Fruit fly (Drosophila melanogaster) whole organism, embryonic: ENCODE measurements around the gene CG3556.
A peak's percentile ranks its signal among the peaks of the same experiment; 100 is the strongest.

Source experiments
- Ada2b ChIP-seq: fragments of 200-800 bp; sonication (Bioruptor generic); IDR thresholded peaks from 2 replicates; pipeline ENCODE4 v1.3.6; 2022; ENCODE audit warnings: missing biosample characterization, missing genetic modification characterization
- CG12104 ChIP-seq: fragments of 200-800 bp; sonication (Bioruptor generic); optimal IDR thresholded peaks from 3 replicates; lab custom pipeline; 2016; ENCODE audit warnings: missing biosample characterization, missing genetic modification characterization
- CG12219 ChIP-seq: fragments of 200-800 bp; sonication (Bioruptor generic); optimal IDR thresholded peaks from 3 replicates; lab custom pipeline; 2018; ENCODE audit warnings: missing biosample characterization, mild to moderate bottlenecking, missing genetic modification characterization
- CG12236 ChIP-seq: fragments of 200-800 bp; sonication (Bioruptor generic); optimal IDR thresholded peaks from 2 replicates; lab custom pipeline; 2016; ENCODE audit warnings: missing biosample characterization, missing genetic modification characterization
- CG13624 ChIP-seq: fragments of 200-800 bp; sonication (Bioruptor generic); optimal IDR thresholded peaks from 2 replicates; lab custom pipeline; 2016; ENCODE audit warnings: missing biosample characterization, missing genetic modification characterization
- CG1603 ChIP-seq: fragments of 200-800 bp; sonication (Bioruptor generic); optimal IDR thresholded peaks from 2 replicates; lab custom pipeline; 2019; ENCODE audit warnings: missing biosample characterization, mild to moderate bottlenecking, missing genetic modification characterization, moderate library complexity
- CG2202 ChIP-seq: fragments of 200-800 bp; sonication (Bioruptor generic); optimal IDR thresholded peaks from 2 replicates; lab custom pipeline; 2018; ENCODE audit warnings: missing biosample characterization, mild to moderate bottlenecking, missing genetic modification characterization
- CG3065 ChIP-seq: fragments of 200-800 bp; sonication (Bioruptor generic); optimal IDR thresholded peaks from 2 replicates; lab custom pipeline; 2016; ENCODE audit warnings: missing biosample characterization, missing genetic modification characterization
- CG3163 ChIP-seq: fragments of 200-800 bp; sonication (Bioruptor generic); optimal IDR thresholded peaks from 3 replicates; lab custom pipeline; 2016; ENCODE audit warnings: missing biosample characterization, missing genetic modification characterization
- CG43689 ChIP-seq: fragments of 200-800 bp; sonication (Bioruptor generic); IDR thresholded peaks from 2 replicates; pipeline ENCODE4 v1.3.6; 2022; ENCODE audit warnings: missing biosample characterization, missing genetic modification characterization
- CG5953 ChIP-seq: fragments of 200-800 bp; sonication (Bioruptor generic); IDR thresholded peaks from 2 replicates; pipeline ENCODE4 v1.3.6; 2022; ENCODE audit warnings: missing biosample characterization, missing genetic modification characterization
- CG6254 ChIP-seq: fragments of 200-800 bp; sonication (Bioruptor generic); optimal IDR thresholded peaks from 3 replicates; lab custom pipeline; 2017; ENCODE audit warnings: mild to moderate bottlenecking, missing biosample characterization, missing genetic modification reagents, missing genetic modification characterization
- CG7372 ChIP-seq: fragments of 200-800 bp; sonication (Bioruptor generic); IDR thresholded peaks from 2 replicates; pipeline ENCODE4 v1.3.6; 2022; ENCODE audit warnings: missing biosample characterization, missing genetic modification characterization
- CG7987 ChIP-seq: fragments of 200-800 bp; sonication (Bioruptor generic); optimal IDR thresholded peaks from 2 replicates; lab custom pipeline; 2018; ENCODE audit warnings: missing biosample characterization, mild to moderate bottlenecking, missing genetic modification characterization, moderate library complexity
- CG8944 ChIP-seq: fragments of 200-800 bp; sonication (Bioruptor generic); optimal IDR thresholded peaks from 3 replicates; lab custom pipeline; 2016; ENCODE audit warnings: missing biosample characterization, missing genetic modification characterization
- Camta ChIP-seq: fragments of 200-800 bp; sonication (Bioruptor generic); optimal IDR thresholded peaks from 2 replicates; lab custom pipeline; 2016; ENCODE audit warnings: missing biosample characterization, missing genetic modification characterization
- Chrac-16 ChIP-seq: fragments of 200-800 bp; sonication (Bioruptor generic); optimal IDR thresholded peaks from 3 replicates; lab custom pipeline; 2016; ENCODE audit warnings: missing biosample characterization, missing genetic modification characterization
- D19A ChIP-seq: fragments of 200-800 bp; optimal IDR thresholded peaks from 3 replicates; lab custom pipeline; 2019; ENCODE audit warnings: missing biosample characterization, mild to moderate bottlenecking, missing genetic modification characterization, moderate library complexity
- Dek ChIP-seq: fragments of 200-800 bp; sonication (Bioruptor generic); optimal IDR thresholded peaks from 3 replicates; lab custom pipeline; 2019; ENCODE audit warnings: missing biosample characterization, mild to moderate bottlenecking, missing genetic modification characterization, moderate library complexity
- E2f1 ChIP-seq: fragments of 200-800 bp; sonication (Bioruptor generic); IDR thresholded peaks from 2 replicates; pipeline ENCODE4 v1.3.6; 2022; ENCODE audit warnings: missing biosample characterization, missing genetic modification characterization
- HLH54F ChIP-seq: fragments of 200-800 bp; sonication (Bioruptor generic); optimal IDR thresholded peaks from 3 replicates; lab custom pipeline; 2016; ENCODE audit warnings: missing biosample characterization, missing genetic modification characterization
- HLHmδ ChIP-seq: fragments of 200-800 bp; sonication (Bioruptor generic); optimal IDR thresholded peaks from 2 replicates; lab custom pipeline; 2018; ENCODE audit warnings: missing biosample characterization, mild to moderate bottlenecking, missing genetic modification characterization, moderate library complexity
- Mrtf ChIP-seq: fragments of 200-800 bp; sonication (Bioruptor generic); IDR thresholded peaks from 3 replicates; pipeline ENCODE4 v1.3.6; 2022; ENCODE audit warnings: missing biosample characterization, missing genetic modification characterization
- Side ChIP-seq: fragments of 200-800 bp; sonication (Bioruptor generic); optimal IDR thresholded peaks from 2 replicates; lab custom pipeline; 2016; ENCODE audit warnings: missing biosample characterization, missing genetic modification characterization
- Six4 ChIP-seq: fragments of 200-800 bp; sonication (Bioruptor generic); optimal IDR thresholded peaks from 2 replicates; lab custom pipeline; 2016; ENCODE audit warnings: missing biosample characterization, missing genetic modification characterization
- Sox100B ChIP-seq: fragments of 200-800 bp; sonication (Bioruptor generic); optimal IDR thresholded peaks from 3 replicates; lab custom pipeline; 2018; ENCODE audit warnings: missing biosample characterization, mild to moderate bottlenecking, missing genetic modification characterization
- Vsx1 ChIP-seq: fragments of 200-800 bp; sonication (Bioruptor generic); optimal IDR thresholded peaks from 2 replicates; lab custom pipeline; 2017; ENCODE audit warnings: missing biosample characterization, mild to moderate bottlenecking, missing genetic modification characterization, missing genetic modification reagents
- Xrp1 ChIP-seq: fragments of 200-800 bp; sonication (Bioruptor generic); IDR thresholded peaks from 2 replicates; pipeline ENCODE4 v1.3.6; 2022; ENCODE audit warnings: missing biosample characterization, missing genetic modification characterization
- amos ChIP-seq: fragments of 200-800 bp; sonication (Bioruptor generic); IDR thresholded peaks from 2 replicates; pipeline ENCODE4 v1.3.6; 2022; ENCODE audit warnings: missing biosample characterization, missing genetic modification characterization; ENCODE audit not compliant: partially characterized antibody
- cg ChIP-seq: fragments of 200-800 bp; sonication (Bioruptor generic); optimal IDR thresholded peaks from 3 replicates; lab custom pipeline; 2019; ENCODE audit warnings: missing biosample characterization, mild to moderate bottlenecking, missing genetic modification characterization, moderate library complexity
- chif ChIP-seq, 2 experiments: fragments of 200-800 bp; sonication (Bioruptor generic); optimal IDR thresholded peaks; 3 replicates each; lab custom pipeline; 2016; ENCODE audit warnings: missing biosample characterization in 2 of 2, missing genetic modification characterization in 2 of 2
- dan ChIP-seq: fragments of 200-800 bp; sonication (Bioruptor generic); IDR thresholded peaks from 2 replicates; pipeline ENCODE4 v1.3.6; 2022; ENCODE audit warnings: missing biosample characterization, missing genetic modification characterization
- dimm ChIP-seq: fragments of 200-800 bp; sonication (Bioruptor generic); IDR thresholded peaks from 2 replicates; pipeline ENCODE4 v1.3.6; 2022; ENCODE audit warnings: missing biosample characterization, missing genetic modification characterization
- dmrt99B ChIP-seq: fragments of 200-800 bp; sonication (Bioruptor generic); optimal IDR thresholded peaks from 2 replicates; lab custom pipeline; 2018; ENCODE audit warnings: missing biosample characterization, mild to moderate bottlenecking, missing genetic modification characterization, moderate library complexity
- fru ChIP-seq: fragments of >200 bp; optimal IDR thresholded peaks from 2 replicates; lab custom pipeline; 2017
- insv ChIP-seq, 2 experiments: fragments of 200-800 bp; sonication (Bioruptor generic); optimal IDR thresholded peaks; 3 replicates each; lab custom pipeline; 2016 to 2018; ENCODE audit warnings: missing biosample characterization in 2 of 2, missing genetic modification characterization in 2 of 2
- jumu ChIP-seq: fragments of 200-800 bp; sonication (Bioruptor generic); optimal IDR thresholded peaks from 3 replicates; lab custom pipeline; 2016; ENCODE audit warnings: missing biosample characterization, missing genetic modification characterization
- kah ChIP-seq: fragments of 200-800 bp; sonication (Bioruptor generic); optimal IDR thresholded peaks from 2 replicates; lab custom pipeline; 2018; ENCODE audit warnings: missing biosample characterization, mild to moderate bottlenecking, missing genetic modification characterization
- knrl ChIP-seq: fragments of 200-800 bp; sonication (Bioruptor generic); IDR thresholded peaks from 3 replicates; pipeline ENCODE4 v1.3.6; 2022; ENCODE audit warnings: missing biosample characterization, missing genetic modification characterization; ENCODE audit not compliant: partially characterized antibody
- lab ChIP-seq: fragments of 200-800 bp; sonication (Bioruptor generic); optimal IDR thresholded peaks from 3 replicates; lab custom pipeline; 2017; ENCODE audit warnings: missing biosample characterization, missing genetic modification characterization, mild to moderate bottlenecking, moderate library complexity, missing genetic modification reagents
- luna ChIP-seq: fragments of 200-800 bp; sonication (Bioruptor generic); optimal IDR thresholded peaks from 2 replicates; lab custom pipeline; 2016; ENCODE audit warnings: missing biosample characterization, missing genetic modification characterization
- nerfin-1 ChIP-seq: fragments of 200-800 bp; sonication (Bioruptor generic); optimal IDR thresholded peaks from 3 replicates; lab custom pipeline; 2019; ENCODE audit warnings: missing biosample characterization, mild to moderate bottlenecking, missing genetic modification characterization, moderate library complexity
- pzg ChIP-seq: fragments of 200-800 bp; sonication (Bioruptor generic); optimal IDR thresholded peaks from 3 replicates; lab custom pipeline; 2018; ENCODE audit warnings: missing biosample characterization, mild to moderate bottlenecking, missing genetic modification characterization, moderate library complexity
- sc ChIP-seq, 3 experiments: fragments of >200 bp in 2 of 3; fragments of 200-800 bp in 1 of 3; sonication (Bioruptor generic) in 1 of 3; optimal IDR thresholded peaks; 2 replicates in 2 of 3; 3 replicates in 1 of 3; lab custom pipeline; 2017; ENCODE audit warnings: mild to moderate bottlenecking in 1 of 3, missing biosample characterization in 1 of 3, missing genetic modification characterization in 1 of 3, missing genetic modification reagents in 1 of 3
- sd ChIP-seq: fragments of 200-800 bp; sonication (Bioruptor generic); optimal IDR thresholded peaks from 3 replicates; lab custom pipeline; 2018; ENCODE audit warnings: missing biosample characterization, mild to moderate bottlenecking, missing genetic modification characterization, moderate library complexity
- sens-2 ChIP-seq: fragments of 200-800 bp; sonication (Bioruptor generic); IDR thresholded peaks from 2 replicates; pipeline ENCODE4 v1.3.6; 2022; ENCODE audit warnings: missing biosample characterization, missing genetic modification characterization
- sima ChIP-seq: fragments of 200-800 bp; sonication (Bioruptor generic); optimal IDR thresholded peaks from 2 replicates; lab custom pipeline; 2016; ENCODE audit warnings: missing biosample characterization, missing genetic modification characterization
- toy ChIP-seq: fragments of 200-800 bp; sonication (Bioruptor generic); IDR thresholded peaks from 2 replicates; pipeline ENCODE4 v1.3.6; 2022; ENCODE audit warnings: missing biosample characterization, missing genetic modification characterization
- trem ChIP-seq: fragments of 200-800 bp; optimal IDR thresholded peaks from 3 replicates; lab custom pipeline; 2019; ENCODE audit warnings: missing biosample characterization, mild to moderate bottlenecking, missing genetic modification characterization, moderate library complexity
- ttk ChIP-seq: fragments of 200-800 bp; sonication (Bioruptor generic); IDR thresholded peaks from 2 replicates; pipeline ENCODE4 v2.1.2; 2022; ENCODE audit warnings: missing biosample characterization, missing genetic modification characterization
- zen ChIP-seq: fragments of 200-800 bp; sonication (Bioruptor generic); optimal IDR thresholded peaks from 3 replicates; lab custom pipeline; 2018; ENCODE audit warnings: missing biosample characterization, mild to moderate bottlenecking, missing genetic modification characterization, moderate library complexity

The CG3556 gene

dm6 chrX:4529909-4530308 lies at the start of gene CG3556 (continued):
- TF ChIP-seq CG12236 (GFP tag; lab: Kevin White, UChicago) (no peak), Six4 (GFP tag; lab: Kevin White, UChicago) (no peak), CG3163 (GFP tag; lab: Kevin White, UChicago) (peak; percentile 37), Vsx1 (no peak), CG12104 (GFP tag; lab: Kevin White, UChicago) (no peak), ttk (peak; percentile 47; the same call in 1 of the 2 replicates), CG13624 (GFP tag; lab: Kevin White, UChicago) (peak; percentile 55), zen (tag; lab: Kevin White, UChicago) (peak; percentile 31), Xrp1 (GFP tag; lab: Robert Waterston, UW) (peak; percentile 71), HLHmδ (no peak), HLH54F (GFP tag; lab: Kevin White, UChicago) (no peak), trem (peak; percentile 1), CG43689 (GFP tag; lab: Robert Waterston, UW) (no peak), CG3065 (GFP tag; lab: Kevin White, UChicago) (no peak), dmrt99B (no peak), CG1603 (no peak), luna (GFP tag; lab: Kevin White, UChicago) (no peak), toy (no peak), CG5953 (GFP tag; lab: Robert Waterston, UW) (0 out of 2 replicates have a peak, but pooled peaks have one; percentile 33), sens-2 (GFP tag; lab: Robert Waterston, UW) (no peak), sd (tag; lab: Kevin White, UChicago) (no peak), CG6254 (GFP tag; lab: Kevin White, UChicago) (no peak), lab (no peak), dan (GFP tag; lab: Robert Waterston, UW) (no peak), pzg (GFP tag; lab: Kevin White, UChicago) (peak; percentile 87), chif (GFP tag; optimal IDR thresholded peaks at IDR 0.05; lab: Kevin White, UChicago) (peak in 1 of 2 experiments; percentile 64), CG7987 (peak; percentile 50), cg (GFP tag; lab: Kevin White, UChicago) (no peak), nerfin-1 (tag; lab: Kevin White, UChicago) (no peak), sc (optimal IDR thresholded peaks at IDR 0.05; lab: Kevin White, UChicago) (no peak), sc (GFP tag; optimal IDR thresholded peaks at IDR 0.05; lab: Kevin White, UChicago) (no peak), kah (GFP tag; lab: Kevin White, UChicago) (no peak), Side (GFP tag; lab: Kevin White, UChicago) (peak; percentile 50), D19A (no peak), Mrtf (GFP tag; lab: Robert Waterston, UW) (0 out of 3 replicates have a peak, but pooled peaks have one; percentile 26), CG2202 (no peak), CG12219 (GFP tag; lab: Kevin White, UChicago) (no peak), jumu (GFP tag; lab: Kevin White, UChicago) (peak; percentile 17), sima (GFP tag; lab: Kevin White, UChicago) (no peak), amos (peak; percentile 55; the same call in 1 of the 2 replicates), knrl (GFP tag; lab: Robert Waterston, UW) (peak; percentile 58), Sox100B (no peak), CG7372 (GFP tag; lab: Robert Waterston, UW) (peak; percentile 15; the same call in 1 of the 2 replicates), Ada2b (GFP tag; lab: Robert Waterston, UW) (no peak), fru (no peak), CG8944 (GFP tag; lab: Kevin White, UChicago) (peak; percentile 13), insv (GFP tag; optimal IDR thresholded peaks at IDR 0.05; lab: Kevin White, UChicago) (no peak), Dek (tag; lab: Kevin White, UChicago) (no peak), Camta (no peak), dimm (no peak), E2f1 (GFP tag; lab: Robert Waterston, UW) (peak; percentile 29; the same call in 1 of the 2 replicates), Chrac-16 (GFP tag; lab: Kevin White, UChicago) (peak; percentile 9)
